Worm (Caenorhabditis elegans): ENCODE data around the gene nhr-158.

DNA sequence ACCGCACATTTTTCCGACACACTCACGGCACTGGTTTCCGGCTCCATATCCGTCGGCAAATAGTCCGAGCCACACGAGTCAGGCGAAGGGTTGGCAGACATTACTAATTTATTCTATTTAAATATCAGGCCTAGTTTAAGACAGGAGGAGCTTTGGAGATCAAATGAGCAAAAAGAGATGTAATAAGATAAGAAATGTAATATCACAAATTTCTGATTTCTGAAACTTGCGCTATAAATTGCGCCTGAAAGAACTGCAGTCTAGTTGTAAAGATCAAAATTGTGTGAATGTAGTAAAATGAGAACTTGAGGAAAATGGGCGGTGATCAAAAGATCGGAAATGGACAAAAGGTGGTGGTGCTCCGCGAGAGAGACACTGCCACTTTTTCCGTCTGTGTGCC lies 19.1 kb downstream of the nhr-158 start, which contains the start of gene nhr-186:
- TF ChIP-seq ama-1 (optimal IDR thresholded peaks at IDR 0.05) (no peak), nhr-237 (tag; optimal IDR thresholded peaks at IDR 0.05) (no peak), nhr-11 (tag; optimal IDR thresholded peaks at IDR 0.05) (no peak), unc-62 (GFP tag; optimal IDR thresholded peaks at IDR 0.05) (no peak), C34F6.9 (tag; optimal IDR thresholded peaks at IDR 0.05) (no peak), lin-39 (tag; optimal IDR thresholded peaks at IDR 0.05) (no peak), nhr-77 (tag; optimal IDR thresholded peaks at IDR 0.05) (no peak)

All from whole organism, L2 larva.